Worm (Caenorhabditis elegans): Measurements from ENCODE around the gene W01B6.8.

ce11 chrIV:10060795-10061194, 23.4 kb downstream of the W01B6.8 start:
- TF ChIP-seq hlh-30 (tag; optimal IDR thresholded peaks at IDR 0.05; ENCODE audit: insufficient read depth): no peak
- TF ChIP-seq dve-1 (tag; optimal IDR thresholded peaks at IDR 0.05): no peak
- TF ChIP-seq pat-9 (tag; optimal IDR thresholded peaks at IDR 0.05): no peak
- no peak for TF ChIP-seq ahr-1 (tag; optimal IDR thresholded peaks at IDR 0.05)
- no peak for TF ChIP-seq ttx-3 (tag; optimal IDR thresholded peaks at IDR 0.05)
- TF ChIP-seq odd-2 (tag; optimal IDR thresholded peaks at IDR 0.05): no peak
- TF ChIP-seq fkh-10 (GFP tag; optimal IDR thresholded peaks at IDR 0.05): no peak
